Worm (Caenorhabditis elegans) whole organism, L1 larva: ENCODE results near the gene sulp-7.

ENCODE experiments used
- aly-2 ChIP-seq: fragments of 150-350 bp; optimal IDR thresholded peaks from 2 replicates; lab custom pipeline; 2014; ENCODE audit warnings: missing biosample characterization, missing genetic modification characterization
- ama-1 ChIP-seq: fragments of 150-350 bp; optimal IDR thresholded peaks from 2 replicates; lab custom pipeline; 2014
- egl-27 ChIP-seq, 2 experiments: fragments of 150-350 bp in 1 of 2; sonication (generic microtip); optimal IDR thresholded peaks; 3 replicates each; lab custom pipeline; 2017 to 2018; ENCODE audit warnings: missing biosample characterization in 2 of 2, missing genetic modification characterization in 2 of 2, missing genetic modification reagents in 2 of 2
- fos-1 ChIP-seq: fragments of 150-350 bp; optimal IDR thresholded peaks from 2 replicates; lab custom pipeline; 2014; ENCODE audit warnings: missing biosample characterization, missing genetic modification characterization
- hlh-17 ChIP-seq: fragments of 200-800 bp; sonication (Bioruptor generic); optimal IDR thresholded peaks from 2 replicates; lab custom pipeline; 2018; ENCODE audit warnings: missing genetic modification characterization, mild to moderate bottlenecking, missing compliant biosample characterization, moderate library complexity, borderline replicate concordance
- mdl-1 ChIP-seq, 2 experiments: fragments of 150-350 bp; optimal IDR thresholded peaks; 2 replicates each; lab custom pipeline; 2014 to 2017; ENCODE audit warnings: missing biosample characterization in 2 of 2, missing genetic modification characterization in 2 of 2, inconsistent platforms in 1 of 2
- nhr-85 ChIP-seq: sonication (generic microtip); peaks from one replicate; lab custom pipeline; 2016; ENCODE audit warnings: missing genetic modification characterization, inconsistent platforms, missing compliant biosample characterization

- TF ChIP-seq fos-1 (tag; lab: Kevin White, UChicago): no peak
- TF ChIP-seq hlh-17 (GFP tag; lab: Kevin White, UChicago): no peak
- peak; percentile 17 for TF ChIP-seq nhr-85 (tag; lab: Kevin White, UChicago)
- no peak for TF ChIP-seq ama-1 (lab: Kevin White, UChicago)
- TF ChIP-seq mdl-1 (tag; optimal IDR thresholded peaks at IDR 0.05; lab: Kevin White, UChicago): no peak
- no peak for TF ChIP-seq egl-27 (tag; optimal IDR thresholded peaks at IDR 0.05; lab: Kevin White, UChicago)
- TF ChIP-seq aly-2: no peak
Measured at ce11 chrX:11057028-11057427, 23.4 kb upstream of the sulp-7 start, which contains the start of gene lpr-3.
